Worm (Caenorhabditis elegans) whole organism, late embryonic: Measurements from ENCODE around the gene F59B2.14.

Experiments used
- fkh-10 ChIP-seq: fragments of 150-350 bp; optimal IDR thresholded peaks from 2 replicates; lab custom pipeline; 2014; ENCODE audit warnings: missing biosample characterization, missing genetic modification reagents, missing genetic modification characterization
- hlh-15 ChIP-seq: sonication (generic microtip); optimal IDR thresholded peaks from 2 replicates; lab custom pipeline; 2016; ENCODE audit warnings: missing genetic modification characterization, missing compliant biosample characterization
- pax-1 ChIP-seq: fragments of 150-350 bp; optimal IDR thresholded peaks from 2 replicates; lab custom pipeline; 2014; ENCODE audit warnings: missing biosample characterization, missing genetic modification characterization
- ref-2 ChIP-seq: sonication (generic microtip); optimal IDR thresholded peaks from 2 replicates; lab custom pipeline; 2016; ENCODE audit warnings: missing genetic modification characterization, missing compliant biosample characterization

DNA sequence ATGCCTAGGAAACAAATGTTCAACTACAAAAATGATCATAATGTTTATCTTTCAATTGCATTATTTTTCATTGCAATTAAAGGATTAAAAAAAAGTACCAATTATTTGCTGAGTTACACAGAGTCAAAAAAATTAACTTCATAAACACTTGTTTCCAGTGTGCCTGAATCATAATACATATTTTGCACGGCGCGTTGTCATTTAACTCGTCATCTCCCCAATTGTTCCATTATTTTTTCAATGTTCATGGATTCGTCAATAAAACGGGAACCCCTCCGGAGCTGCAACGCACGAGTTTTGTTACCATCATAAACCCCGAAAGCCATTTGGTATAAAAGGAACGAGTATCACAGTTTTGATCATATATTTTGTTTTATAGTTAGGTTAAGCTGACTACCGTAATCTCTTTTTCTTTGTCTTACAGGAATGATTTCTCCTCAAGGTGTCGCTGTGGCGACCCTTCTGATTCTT is 5.2 kb downstream of the F59B2.14 start, which contains the start of gene F59B2.12:
- TF ChIP-seq pax-1 (tag; lab: Kevin White, UChicago): no peak
- no peak for TF ChIP-seq ref-2
- no peak for TF ChIP-seq fkh-10
- TF ChIP-seq hlh-15: no peak
